Worm (Caenorhabditis elegans) whole organism, L4 larva: ENCODE results near the gene fbxb-75.

Experiments used
- D1046.2 ChIP-seq: fragments of 200-800 bp; sonication (Bioruptor generic); IDR thresholded peaks from 2 replicates; pipeline ENCODE4 v1.3.6; 2022; ENCODE audit warnings: missing genetic modification characterization, missing compliant biosample characterization
- R02D3.7 ChIP-seq: fragments of 150-350 bp; sonication (generic microtip); optimal IDR thresholded peaks from 3 replicates; lab custom pipeline; 2014; ENCODE audit warnings: missing biosample characterization, missing genetic modification characterization
- T20F7.1 ChIP-seq: fragments of 200-800 bp; sonication (Bioruptor generic); optimal IDR thresholded peaks from 2 replicates; lab custom pipeline; 2018; ENCODE audit warnings: mild to moderate bottlenecking, missing genetic modification characterization, missing compliant biosample characterization
- Y75B8A.6 ChIP-seq: fragments of 200-800 bp; sonication (Bioruptor generic); IDR thresholded peaks from 2 replicates; pipeline ENCODE4 v1.3.6; 2022; ENCODE audit warnings: missing genetic modification reagents, missing genetic modification characterization, missing compliant biosample characterization
- aha-1 ChIP-seq: fragments of 150-350 bp; peaks from one replicate; lab custom pipeline; 2014; ENCODE audit warnings: missing biosample characterization, missing genetic modification characterization
- ceh-20 ChIP-seq: fragments of 200-800 bp; sonication (Bioruptor generic); IDR thresholded peaks from 2 replicates; pipeline ENCODE4 v1.3.6; 2022; ENCODE audit warnings: missing genetic modification reagents, missing genetic modification characterization, missing compliant biosample characterization
- ceh-44 ChIP-seq: fragments of 200-800 bp; sonication (Bioruptor generic); IDR thresholded peaks from 2 replicates; pipeline ENCODE4 v1.3.6; 2022; ENCODE audit warnings: missing genetic modification reagents, missing genetic modification characterization, missing compliant biosample characterization
- ceh-82 ChIP-seq: sonication (generic microtip); optimal IDR thresholded peaks from 2 replicates; lab custom pipeline; 2017; ENCODE audit warnings: missing biosample characterization, missing genetic modification characterization
- cey-2 ChIP-seq: sonication (generic microtip); optimal IDR thresholded peaks from 3 replicates; lab custom pipeline; 2017; ENCODE audit warnings: missing genetic modification characterization, mild to moderate bottlenecking, missing compliant biosample characterization, antibody characterized with exemption, borderline replicate concordance; ENCODE audit not compliant: insufficient read depth
- daf-16 ChIP-seq, 3 experiments: sonication (generic microtip); optimal IDR thresholded peaks; 2 replicates each; lab custom pipeline; 2016 to 2017; ENCODE audit warnings: missing genetic modification characterization in 3 of 3, missing genetic modification reagents in 3 of 3, mild to moderate bottlenecking in 2 of 3, missing compliant biosample characterization in 2 of 3, missing biosample characterization in 1 of 3, moderate library complexity in 1 of 3
- daf-19 ChIP-seq: fragments of 200-800 bp; sonication (Bioruptor generic); conservative IDR thresholded peaks from 2 replicates; pipeline ENCODE4 v1.3.6; 2022; ENCODE audit warnings: missing genetic modification characterization, missing compliant biosample characterization
- dmd-6 ChIP-seq: fragments of 200-800 bp; sonication (Bioruptor generic); IDR thresholded peaks from 2 replicates; pipeline ENCODE4 v1.3.6; 2022; ENCODE audit warnings: missing genetic modification reagents, missing genetic modification characterization, missing compliant biosample characterization
- dmd-9 ChIP-seq: fragments of 200-800 bp; sonication (Bioruptor generic); IDR thresholded peaks from 2 replicates; pipeline ENCODE4 v1.3.6; 2022; ENCODE audit warnings: missing genetic modification reagents, missing genetic modification characterization, missing compliant biosample characterization
- dve-1 ChIP-seq: sonication (generic microtip); optimal IDR thresholded peaks from 2 replicates; lab custom pipeline; 2017; ENCODE audit warnings: antibody characterized with exemption, mild to moderate bottlenecking, missing genetic modification characterization, missing compliant biosample characterization; ENCODE audit not compliant: insufficient read depth
- egl-27 ChIP-seq: sonication (generic microtip); optimal IDR thresholded peaks from 3 replicates; lab custom pipeline; 2017; ENCODE audit warnings: missing biosample characterization, missing genetic modification reagents, missing genetic modification characterization
- gei-8 ChIP-seq: fragments of 200-800 bp; sonication (Bioruptor generic); optimal IDR thresholded peaks from 2 replicates; lab custom pipeline; 2018; ENCODE audit warnings: mild to moderate bottlenecking, missing genetic modification characterization, missing compliant biosample characterization
- hlh-11 ChIP-seq: fragments of 200-800 bp; sonication (Bioruptor generic); optimal IDR thresholded peaks from 2 replicates; lab custom pipeline; 2018; ENCODE audit warnings: mild to moderate bottlenecking, missing genetic modification characterization, missing compliant biosample characterization
- hlh-30 ChIP-seq: sonication (generic microtip); optimal IDR thresholded peaks from 2 replicates; lab custom pipeline; 2017; ENCODE audit warnings: antibody characterized with exemption, mild to moderate bottlenecking, missing genetic modification characterization, missing compliant biosample characterization; ENCODE audit not compliant: insufficient read depth
- hmg-1.1 ChIP-seq: fragments of 200-800 bp; sonication (Bioruptor generic); IDR thresholded peaks from 2 replicates; pipeline ENCODE4 v1.3.6; 2022; ENCODE audit warnings: missing genetic modification reagents, missing genetic modification characterization, missing compliant biosample characterization
- lin-15B ChIP-seq: fragments of 150-350 bp; sonication (generic microtip); optimal IDR thresholded peaks from 3 replicates; lab custom pipeline; 2014; ENCODE audit warnings: missing biosample characterization, missing genetic modification characterization
- lin-29 ChIP-seq: fragments of 200-800 bp; sonication (Bioruptor generic); IDR thresholded peaks from 2 replicates; pipeline ENCODE4 v1.3.6; 2022; ENCODE audit warnings: missing genetic modification reagents, missing genetic modification characterization, missing compliant biosample characterization
- mdl-1 ChIP-seq, 2 experiments: fragments of 150-350 bp in 1 of 2; sonication (generic microtip) in 1 of 2; optimal IDR thresholded peaks; 2 replicates each; lab custom pipeline; 2014 to 2017; ENCODE audit warnings: missing biosample characterization in 2 of 2, missing genetic modification characterization in 2 of 2
- mep-1 ChIP-seq: fragments of 150-350 bp; sonication (generic microtip); optimal IDR thresholded peaks from 3 replicates; lab custom pipeline; 2014; ENCODE audit warnings: missing biosample characterization, missing genetic modification characterization
- mes-2 ChIP-seq: sonication (generic microtip); optimal IDR thresholded peaks from 2 replicates; lab custom pipeline; 2016; ENCODE audit warnings: missing genotype, mild to moderate bottlenecking, missing genetic modification characterization, missing compliant biosample characterization; ENCODE audit not compliant: poor library complexity, severe bottlenecking
- mxl-3 ChIP-seq: fragments of 200-800 bp; sonication (Bioruptor generic); optimal IDR thresholded peaks from 2 replicates; lab custom pipeline; 2018; ENCODE audit warnings: mild to moderate bottlenecking, missing genetic modification characterization, missing compliant biosample characterization
- nhr-102 ChIP-seq: sonication (generic microtip); optimal IDR thresholded peaks from 2 replicates; lab custom pipeline; 2016; ENCODE audit warnings: mild to moderate bottlenecking, missing genetic modification characterization, moderate library complexity, missing compliant biosample characterization
- nhr-25 ChIP-seq: sonication (generic microtip); optimal IDR thresholded peaks from 2 replicates; lab custom pipeline; 2017; ENCODE audit warnings: missing genetic modification characterization, mild to moderate bottlenecking, missing compliant biosample characterization, antibody characterized with exemption, moderate library complexity, borderline replicate concordance; ENCODE audit not compliant: insufficient read depth
- nhr-28 ChIP-seq: fragments of 150-350 bp; optimal IDR thresholded peaks from 2 replicates; lab custom pipeline; 2014; ENCODE audit warnings: missing biosample characterization, missing genetic modification characterization
- nhr-41 ChIP-seq: fragments of 200-800 bp; sonication (Bioruptor generic); IDR thresholded peaks from 2 replicates; pipeline ENCODE4 v1.3.6; 2022; ENCODE audit warnings: missing genetic modification reagents, missing genetic modification characterization, missing compliant biosample characterization
- nhr-48 ChIP-seq: sonication (generic microtip); optimal IDR thresholded peaks from 2 replicates; lab custom pipeline; 2016; ENCODE audit warnings: mild to moderate bottlenecking, missing genetic modification characterization, missing compliant biosample characterization
- pha-4 ChIP-seq, 2 experiments: fragments of 150-350 bp in 1 of 2; fragments of 200-800 bp in 1 of 2; sonication (Bioruptor generic) in 1 of 2; IDR thresholded peaks in 1 of 2; optimal IDR thresholded peaks in 1 of 2; 2 replicates each; pipeline versions ENCODE4 v1.3.6 to Lab custom; 2014 to 2022; ENCODE audit warnings: missing genetic modification characterization in 2 of 2, missing genetic modification reagents in 2 of 2, missing biosample characterization in 1 of 2, missing compliant biosample characterization in 1 of 2
- php-3 ChIP-seq: fragments of 200-800 bp; sonication (Bioruptor generic); IDR thresholded peaks from 2 replicates; pipeline ENCODE4 v1.3.6; 2022; ENCODE audit warnings: missing genetic modification reagents, missing genetic modification characterization, missing compliant biosample characterization
- rbr-2 ChIP-seq: sonication (generic microtip); optimal IDR thresholded peaks from 2 replicates; lab custom pipeline; 2016; ENCODE audit warnings: missing genotype, missing genetic modification characterization, missing compliant biosample characterization
- set-16 ChIP-seq: fragments of 200-800 bp; sonication (Bioruptor generic); IDR thresholded peaks from 2 replicates; pipeline ENCODE4 v1.3.6; 2022; ENCODE audit warnings: missing genetic modification reagents, missing genetic modification characterization, missing compliant biosample characterization
- snpc-1.2 ChIP-seq: fragments of 200-800 bp; sonication (Bioruptor generic); IDR thresholded peaks from 2 replicates; pipeline ENCODE4 v1.3.6; 2022; ENCODE audit warnings: missing genetic modification reagents, missing genetic modification characterization, missing compliant biosample characterization
- spr-1 ChIP-seq: sonication (generic microtip); optimal IDR thresholded peaks from 2 replicates; lab custom pipeline; 2016; ENCODE audit warnings: mild to moderate bottlenecking, missing genetic modification characterization, missing compliant biosample characterization
- tag-97 ChIP-seq: fragments of 200-800 bp; sonication (Bioruptor generic); IDR thresholded peaks from 2 replicates; pipeline ENCODE4 v1.3.6; 2022; ENCODE audit warnings: missing genetic modification characterization, missing compliant biosample characterization
- tra-1 ChIP-seq: fragments of 200-800 bp; sonication (Bioruptor generic); IDR thresholded peaks from 2 replicates; pipeline ENCODE4 v1.3.6; 2022; ENCODE audit warnings: missing genetic modification reagents, missing genetic modification characterization, missing compliant biosample characterization
- unc-62 ChIP-seq, 3 experiments: fragments of 150-350 bp in 1 of 3; sonication (generic microtip); optimal IDR thresholded peaks in 2 of 3; peaks in 1 of 3; 1 replicate in 1 of 3; 2 replicates in 2 of 3; lab custom pipeline; 2014 to 2017; ENCODE audit warnings: missing biosample characterization in 3 of 3, missing genetic modification characterization in 3 of 3, missing genetic modification reagents in 3 of 3, missing genotype in 1 of 3
- zag-1 ChIP-seq: fragments of 150-350 bp; optimal IDR thresholded peaks from 2 replicates; lab custom pipeline; 2014; ENCODE audit warnings: missing biosample characterization, missing genetic modification characterization
- zip-2 ChIP-seq: fragments of 150-350 bp; optimal IDR thresholded peaks from 2 replicates; lab custom pipeline; 2014; ENCODE audit warnings: missing biosample characterization, missing genetic modification characterization

The fbxb-75 gene

DNA sequence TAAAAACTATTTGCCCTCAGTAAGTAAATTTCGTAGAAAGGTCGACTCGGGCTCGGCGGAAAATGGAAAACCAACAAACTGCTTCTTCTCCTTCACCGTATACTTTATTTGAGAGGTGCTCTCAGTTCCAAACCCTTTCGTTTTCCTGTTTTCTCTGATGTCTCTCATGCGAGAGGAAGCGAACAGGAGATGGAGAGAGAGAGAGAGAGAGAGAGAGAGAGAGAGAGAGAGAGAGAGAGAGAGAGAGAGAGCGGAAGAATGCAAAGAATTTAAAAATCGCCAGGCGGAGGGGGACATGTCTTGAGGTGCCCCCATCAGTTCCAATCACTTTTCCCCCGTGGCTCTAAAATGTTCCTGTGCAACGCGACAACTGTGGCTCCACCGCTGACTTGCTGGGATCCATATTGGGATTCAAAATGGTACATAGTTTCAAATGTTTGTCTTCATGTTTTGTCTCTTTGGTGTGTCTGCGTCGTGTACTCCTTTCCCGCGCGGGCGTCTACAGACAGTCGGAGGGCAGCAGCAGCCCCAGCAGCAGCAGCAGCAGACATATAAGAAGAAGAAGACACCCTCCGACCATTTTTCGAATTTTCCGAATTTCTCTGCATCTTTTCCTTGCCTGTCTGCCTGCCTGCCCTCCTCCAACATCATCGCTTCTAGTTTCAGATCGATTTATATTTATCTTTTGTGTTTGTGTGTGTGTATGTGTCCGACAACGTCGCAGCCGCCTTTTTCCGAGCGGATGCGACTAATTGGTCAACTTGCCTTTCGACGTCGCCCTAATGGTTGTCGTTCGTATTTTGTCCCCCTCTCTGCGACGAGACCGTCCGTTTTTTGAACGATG, 13.6 kb upstream of the fbxb-75 start, which contains the start of gene R08C7.11 (continued):
- TF ChIP-seq mdl-1 (tag; optimal IDR thresholded peaks at IDR 0.05; lab: Kevin White, UChicago) (peak; percentile 7 to 38), hlh-30 (tag; lab: Kevin White, UChicago) (peak; percentile 6), pha-4 (GFP tag; IDR thresholded peaks at IDR 0.05; lab: Robert Waterston, UW) (peak; percentile 24; the same call in 1 of the 2 replicates), pha-4 (tag; optimal IDR thresholded peaks at IDR 0.05; lab: Kevin White, UChicago) (no peak), daf-19 (GFP tag; lab: Robert Waterston, UW) (no peak), tra-1 (GFP tag; lab: Robert Waterston, UW) (no peak), nhr-41 (no peak), hlh-11 (tag; lab: Kevin White, UChicago) (peak; percentile 33), mxl-3 (GFP tag; lab: Kevin White, UChicago) (peak; percentile 40), egl-27 (tag; lab: Kevin White, UChicago) (no peak), zag-1 (tag; lab: Kevin White, UChicago) (no peak), lin-15B (tag; lab: Kevin White, UChicago) (no peak), daf-16 (GFP tag; optimal IDR thresholded peaks at IDR 0.05; lab: Kevin White, UChicago) (no peak), daf-16 (tag; optimal IDR thresholded peaks at IDR 0.05; lab: Kevin White, UChicago) (peak; percentile 5), T20F7.1 (GFP tag; lab: Kevin White, UChicago) (no peak), rbr-2 (no peak)

DNA sequence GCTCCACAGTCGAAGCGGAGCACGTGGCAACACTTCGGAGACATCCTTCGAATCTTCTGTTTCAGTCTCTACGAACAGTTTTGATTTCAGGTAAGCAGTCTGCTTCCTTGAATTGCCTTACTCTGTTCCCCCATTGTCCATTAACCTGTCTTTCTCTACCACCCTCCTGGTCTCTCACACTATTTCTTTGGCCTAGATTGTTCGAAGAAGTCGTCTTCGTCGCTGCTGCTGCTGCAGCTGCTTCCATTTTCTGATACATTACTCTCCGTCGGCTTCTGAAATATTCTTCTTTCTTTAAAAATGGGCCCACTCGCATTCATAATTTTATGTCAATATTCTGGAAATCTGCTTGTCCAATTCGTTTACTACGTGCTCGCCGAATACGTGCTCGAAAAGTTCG, 10.6 kb upstream of the fbxb-75 start, which contains the start of gene R08C7.1:
Gene R08C7.1 (plus strand): TSS at position 301 of the 400 bp plus-strand sequence.
- TF ChIP-seq zip-2 (tag; lab: Kevin White, UChicago) (no peak), hlh-11 (tag; lab: Kevin White, UChicago) (no peak), dve-1 (tag; lab: Kevin White, UChicago) (no peak), nhr-28 (tag; lab: Kevin White, UChicago) (no peak), T20F7.1 (GFP tag; lab: Kevin White, UChicago) (no peak), D1046.2 (GFP tag; lab: Robert Waterston, UW) (no peak), dmd-9 (GFP tag; lab: Robert Waterston, UW) (no peak), ceh-82 (tag; lab: Kevin White, UChicago) (no peak), nhr-25 (tag; lab: Kevin White, UChicago) (no peak), egl-27 (tag; lab: Kevin White, UChicago) (no peak), cey-2 (tag; lab: Kevin White, UChicago) (no peak), mes-2 (tag; lab: Kevin White, UChicago) (no peak), ceh-44 (no peak), set-16 (GFP tag; lab: Robert Waterston, UW) (no peak), R02D3.7 (no peak), unc-62 (GFP tag; optimal IDR thresholded peaks at IDR 0.05 in 1 of 2; lab: Kevin White, UChicago) (no peak), unc-62 (tag; optimal IDR thresholded peaks at IDR 0.05; lab: Kevin White, UChicago) (no peak), gei-8 (GFP tag; lab: Kevin White, UChicago) (no peak), ceh-20 (no peak), spr-1 (tag; lab: Kevin White, UChicago) (no peak)

DNA sequence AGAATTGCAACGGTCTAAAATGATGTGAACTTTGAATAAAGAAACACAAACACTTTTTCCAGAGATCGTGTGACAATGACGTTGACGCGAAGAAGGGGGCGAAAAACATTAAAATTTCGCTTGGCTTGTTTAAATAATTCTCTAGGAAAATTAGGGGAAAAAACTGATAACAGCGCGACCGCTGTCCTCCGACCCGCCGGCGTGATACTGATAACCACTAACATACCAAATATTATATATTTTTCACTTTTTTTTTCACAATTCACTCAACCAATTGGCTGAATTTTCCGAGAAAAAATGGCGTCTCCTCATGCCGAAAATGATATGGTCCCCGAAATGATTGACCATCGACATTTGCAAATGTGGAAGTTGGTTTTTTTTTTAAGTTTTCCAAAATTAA, 8.9 kb upstream of the fbxb-75 start:
- no peak for TF ChIP-seq hmg-1.1
- TF ChIP-seq nhr-28 (tag; lab: Kevin White, UChicago) = peak; percentile 49
- peak; percentile 56; the same call in 1 of the 2 replicates for TF ChIP-seq dmd-6 (GFP tag; lab: Robert Waterston, UW)
- no peak for TF ChIP-seq tag-97 (GFP tag; lab: Robert Waterston, UW)
- peak; percentile 61 for TF ChIP-seq dve-1 (tag; lab: Kevin White, UChicago)
- TF ChIP-seq lin-29 (GFP tag; lab: Robert Waterston, UW) = no peak
- TF ChIP-seq snpc-1.2 (GFP tag; lab: Robert Waterston, UW) = peak; percentile 27; the same call in 1 of the 2 replicates
- TF ChIP-seq daf-16 (GFP tag; optimal IDR thresholded peaks at IDR 0.05; lab: Kevin White, UChicago) = peak in 1 of 2 experiments; percentile 53
- peak; percentile 64 for TF ChIP-seq daf-16 (tag; optimal IDR thresholded peaks at IDR 0.05; lab: Kevin White, UChicago)
- TF ChIP-seq nhr-102 (tag; lab: Kevin White, UChicago) = peak; percentile 47
- TF ChIP-seq aha-1 (tag; lab: Kevin White, UChicago) = peak; percentile 25
- TF ChIP-seq mes-2 (tag; lab: Kevin White, UChicago) = peak; percentile 45
- 0 out of 2 replicates have a peak, but pooled peaks have one; percentile 55 for TF ChIP-seq Y75B8A.6
- 0 out of 2 replicates have a peak, but pooled peaks have one; percentile 20 for TF ChIP-seq php-3 (GFP tag; lab: Robert Waterston, UW)
- TF ChIP-seq mep-1 (tag; lab: Kevin White, UChicago) = peak; percentile 30
- peak; percentile 3 for TF ChIP-seq nhr-48
- TF ChIP-seq hlh-11 (tag; lab: Kevin White, UChicago) = peak; percentile 68
